Worm (Caenorhabditis elegans) whole organism, L2 larva: ENCODE results near the gene kqt-1.

Experiments used
- lin-39 ChIP-seq: fragments of 150-350 bp; optimal IDR thresholded peaks from 2 replicates; lab custom pipeline; 2014; ENCODE audit warnings: missing biosample characterization, missing genetic modification reagents, missing genetic modification characterization
- nhr-12 ChIP-seq: fragments of 150-350 bp; optimal IDR thresholded peaks from 2 replicates; lab custom pipeline; 2014; ENCODE audit warnings: missing biosample characterization, missing genetic modification characterization
- nhr-237 ChIP-seq: fragments of 150-350 bp; optimal IDR thresholded peaks from 2 replicates; lab custom pipeline; 2014; ENCODE audit warnings: missing biosample characterization, missing genetic modification characterization

ce11 chrX:6663780-6664437, 45.1 kb downstream of the kqt-1 start:
- no peak for TF ChIP-seq nhr-12 (tag; lab: Kevin White, UChicago)
- no peak for TF ChIP-seq lin-39
- no peak for TF ChIP-seq nhr-237 (tag; lab: Kevin White, UChicago)
